Worm (Caenorhabditis elegans): Measurements from ENCODE around the gene F53G2.12.
A peak's percentile ranks its signal among the peaks of the same experiment; 100 is the strongest.

The F53G2.12 gene

DNA sequence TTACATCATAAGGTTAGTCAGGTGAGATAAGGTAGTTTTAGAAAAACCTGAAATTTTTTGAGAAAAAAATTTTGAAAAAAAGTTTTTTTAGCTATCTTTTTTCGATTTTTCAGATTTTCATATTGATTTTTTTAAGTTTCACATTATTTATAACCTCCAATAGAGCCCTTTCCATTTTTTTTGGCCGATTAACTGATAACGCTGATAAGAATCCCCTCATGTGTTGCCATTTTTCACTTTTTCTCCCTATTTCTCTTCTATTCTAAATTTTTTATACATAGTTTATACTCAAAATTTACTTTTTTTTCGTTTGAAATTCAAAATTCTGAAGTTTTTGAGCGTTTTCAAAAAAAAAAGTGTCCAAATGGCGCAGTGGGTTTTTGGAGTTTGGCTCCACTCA lies 40.7 kb downstream of the F53G2.12 start:
- no peak for TF ChIP-seq ref-2 (tag; optimal IDR thresholded peaks at IDR 0.05)
- peak; percentile 11 for TF ChIP-seq elt-2 (tag; optimal IDR thresholded peaks at IDR 0.05)

DNA sequence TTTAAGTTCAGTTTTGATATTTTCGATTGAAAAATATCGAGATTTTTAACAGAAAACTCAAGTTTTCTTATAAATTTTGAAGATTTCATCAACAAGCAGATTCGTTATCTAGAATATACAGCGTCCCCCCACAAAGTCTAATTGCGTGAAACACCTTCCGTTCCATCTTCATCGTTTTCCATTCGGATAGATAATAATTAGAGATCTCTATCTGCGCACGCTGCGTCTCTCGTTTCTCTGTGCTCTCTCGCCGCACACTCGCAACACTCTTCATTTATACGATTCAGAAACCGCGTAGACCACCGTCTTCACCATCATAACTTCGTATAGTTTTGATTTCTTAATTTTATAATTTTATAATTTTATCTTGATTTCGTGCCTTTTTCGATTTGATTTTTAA lies 42.1 kb downstream of the F53G2.12 start:
- no peak for TF ChIP-seq K02D7.2 (tag; optimal IDR thresholded peaks at IDR 0.05)
- TF ChIP-seq ceh-14 (tag; optimal IDR thresholded peaks at IDR 0.05), result no peak
- no peak for TF ChIP-seq madf-2 (tag; optimal IDR thresholded peaks at IDR 0.05)
- peak; percentile 95 for TF ChIP-seq rnt-1 (tag; optimal IDR thresholded peaks at IDR 0.05)
- TF ChIP-seq elt-2 (tag; optimal IDR thresholded peaks at IDR 0.05), result no peak
- no peak for TF ChIP-seq mec-3 (tag; optimal IDR thresholded peaks at IDR 0.05; ENCODE audit: borderline replicate concordance)
- TF ChIP-seq ceh-48 (tag; optimal IDR thresholded peaks at IDR 0.05), result no peak
- TF ChIP-seq nfya-1 (tag; optimal IDR thresholded peaks at IDR 0.05), result no peak

DNA sequence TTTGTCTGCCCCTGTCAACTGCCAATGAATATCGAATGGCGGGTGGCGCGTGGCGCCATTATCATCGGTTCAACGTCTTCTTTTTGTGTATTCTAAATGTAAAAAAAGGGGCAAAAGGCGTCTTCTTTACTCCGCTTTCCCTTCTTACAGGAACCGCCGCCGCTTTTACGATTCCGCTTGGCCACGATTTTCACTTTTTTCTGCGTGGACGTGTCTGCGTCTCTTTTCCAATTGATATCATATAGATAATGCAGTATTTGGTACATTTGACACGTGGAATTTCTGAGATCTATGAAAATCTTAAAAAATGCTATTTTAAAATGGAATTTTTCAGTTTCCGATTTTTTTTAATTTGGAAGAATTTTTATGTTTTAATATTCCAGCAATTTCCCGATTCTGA lies 43.3 kb downstream of the F53G2.12 start:
- TF ChIP-seq fkh-10 (GFP tag; optimal IDR thresholded peaks at IDR 0.05) (no peak), unc-86 (tag; optimal IDR thresholded peaks at IDR 0.05) (no peak), fkh-6 (tag; optimal IDR thresholded peaks at IDR 0.05) (no peak), che-1 (tag; optimal IDR thresholded peaks at IDR 0.05) (no peak), ceh-19 (GFP tag; optimal IDR thresholded peaks at IDR 0.05) (no peak)

DNA sequence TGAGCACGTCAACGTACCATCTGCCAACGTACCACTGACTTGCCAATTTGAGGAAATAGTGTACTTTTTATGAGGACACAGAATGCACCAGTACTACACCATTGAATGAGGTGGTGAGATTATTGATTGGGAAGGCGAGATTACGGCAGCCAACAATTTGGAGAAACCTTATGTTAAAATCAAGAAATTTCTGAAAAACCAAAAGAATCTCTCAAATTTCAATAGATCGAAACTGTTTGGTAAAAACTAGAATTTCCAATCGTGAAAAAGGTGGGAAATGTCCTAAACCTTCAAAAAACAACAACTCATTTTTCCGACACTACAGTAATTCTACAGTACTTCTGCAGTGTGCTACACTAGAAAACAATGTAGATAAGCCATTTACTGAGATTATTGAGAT lies 46.9 kb downstream of the F53G2.12 start, which contains the start of gene ceh-86:
Gene ceh-86, minus strand, starts transcription at position 101 of the 400 bp plus-strand sequence.
- TF ChIP-seq che-1 (tag; optimal IDR thresholded peaks at IDR 0.05), result no peak
- no peak for TF ChIP-seq mec-3 (tag; optimal IDR thresholded peaks at IDR 0.05; ENCODE audit: borderline replicate concordance)
- no peak for TF ChIP-seq nhr-232 (tag; optimal IDR thresholded peaks at IDR 0.05)
- TF ChIP-seq odd-2 (tag; optimal IDR thresholded peaks at IDR 0.05), result no peak
- TF ChIP-seq unc-55 (GFP tag; optimal IDR thresholded peaks at IDR 0.05), result no peak
- no peak for TF ChIP-seq fax-1 (tag; optimal IDR thresholded peaks at IDR 0.05)
- peak; percentile 55 for TF ChIP-seq ceh-48 (tag; optimal IDR thresholded peaks at IDR 0.05)

Measured in whole organism, late embryonic.